Fruit fly (Drosophila melanogaster): Measurements from ENCODE around the gene Brr2.
A peak's percentile ranks its signal among the peaks of the same experiment; 100 is the strongest.

Brr2 gene

dm6 chr3L:15921043-15921621, 46.5 kb downstream of the Brr2 start (continued):
- TF ChIP-seq run (tag; optimal IDR thresholded peaks at IDR 0.05) (peak; percentile 21), Dll (GFP tag; IDR thresholded peaks at IDR 0.05; ENCODE audit: partially characterized antibody) (no peak), insv (GFP tag; optimal IDR thresholded peaks at IDR 0.05) (peak in 1 of 2 experiments; percentile 1), ham (GFP tag; IDR thresholded peaks at IDR 0.05) (no peak), HLH54F (GFP tag; optimal IDR thresholded peaks at IDR 0.05) (peak; percentile 24), yki (optimal IDR thresholded peaks at IDR 0.05) (no peak), CHES-1-like (GFP tag; optimal IDR thresholded peaks at IDR 0.05) (no peak), ci (GFP tag; IDR thresholded peaks at IDR 0.05) (no peak), CG15011 (GFP tag; optimal IDR thresholded peaks at IDR 0.05) (peak; percentile 49), CG3407 (GFP tag; optimal IDR thresholded peaks at IDR 0.05) (no peak), pum (GFP tag; optimal IDR thresholded peaks at IDR 0.05) (no peak), Dbx (GFP tag; IDR thresholded peaks at IDR 0.05) (peak; percentile 26; the same call in 1 of the 3 replicates), knrl (GFP tag; IDR thresholded peaks at IDR 0.05; ENCODE audit: partially characterized antibody) (no peak), lola (GFP tag; optimal IDR thresholded peaks at IDR 0.05) (no peak), da (GFP tag; optimal IDR thresholded peaks at IDR 0.05) (no peak), onecut (GFP tag; IDR thresholded peaks at IDR 0.05) (no peak), Kr (GFP tag; optimal IDR thresholded peaks at IDR 0.05) (no peak), psq (GFP tag; optimal IDR thresholded peaks at IDR 0.05) (no peak), kni (GFP tag; optimal IDR thresholded peaks at IDR 0.05) (no peak), fu2 (GFP tag; optimal IDR thresholded peaks at IDR 0.05) (no peak), CG8089 (GFP tag; optimal IDR thresholded peaks at IDR 0.05) (no peak), CG8765 (GFP tag; IDR thresholded peaks at IDR 0.05) (no peak), CG31224 (GFP tag; IDR thresholded peaks at IDR 0.05) (no peak), CG13424 (tag; optimal IDR thresholded peaks at IDR 0.05) (peak; percentile 67), gsb (GFP tag; IDR thresholded peaks at IDR 0.05) (no peak), CG6254 (GFP tag; optimal IDR thresholded peaks at IDR 0.05) (peak; percentile 38), CG9609 (GFP tag; optimal IDR thresholded peaks at IDR 0.05) (no peak), lov (optimal IDR thresholded peaks at IDR 0.05) (no peak), lov (GFP tag; IDR thresholded peaks at IDR 0.05) (no peak), CrebB (tag; optimal IDR thresholded peaks at IDR 0.05) (no peak), CG8290 (GFP tag; optimal IDR thresholded peaks at IDR 0.05) (no peak), CG8290 (tag; optimal IDR thresholded peaks at IDR 0.05) (no peak), Nf-YA (GFP tag; IDR thresholded peaks at IDR 0.05) (no peak), row (GFP tag; IDR thresholded peaks at IDR 0.05) (peak; percentile 77), Dfd (GFP tag; optimal IDR thresholded peaks at IDR 0.05) (no peak), cad (GFP tag; optimal IDR thresholded peaks at IDR 0.05) (no peak), sr (GFP tag; IDR thresholded peaks at IDR 0.05) (no peak), CG7357 (GFP tag; IDR thresholded peaks at IDR 0.05) (no peak), Ssrp (tag; optimal IDR thresholded peaks at IDR 0.05) (peak; percentile 30), oc (tag; optimal IDR thresholded peaks at IDR 0.05) (no peak), Camta (GFP tag; optimal IDR thresholded peaks at IDR 0.05) (no peak), CG12659 (GFP tag; optimal IDR thresholded peaks at IDR 0.05) (peak; percentile 63), GATAe (GFP tag; conservative IDR thresholded peaks at IDR 0.05) (no peak), CG6272 (GFP tag; IDR thresholded peaks at IDR 0.05) (no peak), rib (GFP tag; IDR thresholded peaks at IDR 0.05) (no peak), CG9876 (GFP tag; optimal IDR thresholded peaks at IDR 0.05) (no peak), maf-S (GFP tag; optimal IDR thresholded peaks at IDR 0.05) (no peak), CG14965 (GFP tag; optimal IDR thresholded peaks at IDR 0.05; ENCODE audit: borderline replicate concordance) (no peak), CG7372 (GFP tag; IDR thresholded peaks at IDR 0.05) (no peak), Atf6 (GFP tag; IDR thresholded peaks at IDR 0.05) (peak; percentile 64; the same call in 1 of the 2 replicates), H15 (GFP tag; IDR thresholded peaks at IDR 0.05) (no peak), CG42726 (GFP tag; IDR thresholded peaks at IDR 0.05; ENCODE audit: partially characterized antibody) (no peak), scrt (GFP tag; optimal IDR thresholded peaks at IDR 0.05) (peak; percentile 19)
